Fruit fly (Drosophila melanogaster) whole organism, embryonic: ENCODE data around the gene CG33281.
A peak's percentile ranks its signal among the peaks of the same experiment; 100 is the strongest.

Experiments used
- ATbp ChIP-seq: fragments of 200-800 bp; sonication (Bioruptor generic); optimal IDR thresholded peaks from 2 replicates; lab custom pipeline; 2017; ENCODE audit warnings: missing biosample characterization, mild to moderate bottlenecking, missing genetic modification characterization, missing genetic modification reagents
- Atf6 ChIP-seq: fragments of 200-800 bp; sonication (Bioruptor generic); IDR thresholded peaks from 2 replicates; pipeline ENCODE4 v1.3.6; 2022; ENCODE audit warnings: missing biosample characterization, missing genetic modification characterization
- Bgb ChIP-seq: fragments of 200-800 bp; sonication (Bioruptor generic); IDR thresholded peaks from 2 replicates; pipeline ENCODE4 v1.3.6; 2022; ENCODE audit warnings: missing biosample characterization, missing genetic modification characterization; ENCODE audit not compliant: partially characterized antibody
- CG10147 ChIP-seq: fragments of 200-800 bp; sonication (Bioruptor generic); optimal IDR thresholded peaks from 2 replicates; lab custom pipeline; 2019; ENCODE audit warnings: missing biosample characterization, mild to moderate bottlenecking, missing genetic modification characterization, moderate library complexity
- CG10462 ChIP-seq: fragments of 200-800 bp; sonication (Bioruptor generic); optimal IDR thresholded peaks from 2 replicates; lab custom pipeline; 2016; ENCODE audit warnings: missing biosample characterization, missing genetic modification characterization
- CG10654 ChIP-seq: fragments of 200-800 bp; sonication (Bioruptor generic); optimal IDR thresholded peaks from 2 replicates; lab custom pipeline; 2016; ENCODE audit warnings: missing biosample characterization, missing genetic modification characterization
- CG11696 ChIP-seq: fragments of 200-800 bp; sonication (Bioruptor generic); IDR thresholded peaks from 2 replicates; pipeline ENCODE4 v1.3.6; 2022; ENCODE audit warnings: missing biosample characterization, missing genetic modification characterization
- CG16779 ChIP-seq: fragments of 200-800 bp; sonication (Bioruptor generic); IDR thresholded peaks from 2 replicates; pipeline ENCODE4 v1.3.6; 2022; ENCODE audit warnings: missing biosample characterization, missing genetic modification characterization
- CG17829 ChIP-seq: fragments of 200-800 bp; optimal IDR thresholded peaks from 2 replicates; lab custom pipeline; 2019; ENCODE audit warnings: missing biosample characterization, mild to moderate bottlenecking, missing genetic modification characterization, moderate library complexity
- CG34376 ChIP-seq: fragments of 200-800 bp; sonication (Bioruptor generic); optimal IDR thresholded peaks from 2 replicates; lab custom pipeline; 2018; ENCODE audit warnings: missing biosample characterization, mild to moderate bottlenecking, missing genetic modification characterization
- CG5245 ChIP-seq: fragments of 200-800 bp; sonication (Bioruptor generic); optimal IDR thresholded peaks from 3 replicates; lab custom pipeline; 2016; ENCODE audit warnings: missing biosample characterization, missing genetic modification characterization
- CG6654 ChIP-seq: fragments of 200-800 bp; sonication (Bioruptor generic); optimal IDR thresholded peaks from 2 replicates; lab custom pipeline; 2017; ENCODE audit warnings: missing biosample characterization, mild to moderate bottlenecking, missing genetic modification characterization
- CG7928 ChIP-seq: fragments of 200-800 bp; sonication (Bioruptor generic); optimal IDR thresholded peaks from 2 replicates; lab custom pipeline; 2017; ENCODE audit warnings: missing biosample characterization, mild to moderate bottlenecking, missing genetic modification characterization
- CG7963 ChIP-seq: fragments of 200-800 bp; sonication (Bioruptor generic); IDR thresholded peaks from 3 replicates; pipeline ENCODE4 v1.3.6; 2022; ENCODE audit warnings: missing biosample characterization, missing genetic modification characterization; ENCODE audit not compliant: partially characterized antibody
- CG7987 ChIP-seq: fragments of 200-800 bp; sonication (Bioruptor generic); optimal IDR thresholded peaks from 2 replicates; lab custom pipeline; 2018; ENCODE audit warnings: missing biosample characterization, mild to moderate bottlenecking, missing genetic modification characterization, moderate library complexity
- Eip74EF ChIP-seq, 2 experiments: fragments of 200-800 bp in 1 of 2; fragments of >200 bp in 1 of 2; sonication (Bioruptor generic) in 1 of 2; optimal IDR thresholded peaks; 2 replicates each; lab custom pipeline; 2017 to 2019; ENCODE audit warnings: missing biosample characterization in 2 of 2, missing genetic modification characterization in 2 of 2, mild to moderate bottlenecking in 1 of 2, moderate library complexity in 1 of 2
- Elba2 ChIP-seq: fragments of 200-800 bp; sonication (Bioruptor generic); optimal IDR thresholded peaks from 3 replicates; lab custom pipeline; 2016; ENCODE audit warnings: missing biosample characterization, missing genetic modification characterization
- HLH4C ChIP-seq: fragments of 200-800 bp; sonication (Bioruptor generic); IDR thresholded peaks from 3 replicates; pipeline ENCODE4 v1.3.6; 2022; ENCODE audit warnings: missing biosample characterization, missing genetic modification characterization; ENCODE audit not compliant: partially characterized antibody
- Hsf ChIP-seq: fragments of 200-800 bp; sonication (Bioruptor generic); optimal IDR thresholded peaks from 3 replicates; lab custom pipeline; 2016; ENCODE audit warnings: missing biosample characterization, missing genetic modification characterization
- Kr ChIP-seq: fragments of 200-800 bp; sonication (Bioruptor generic); optimal IDR thresholded peaks from 2 replicates; lab custom pipeline; 2017; ENCODE audit warnings: missing biosample characterization, mild to moderate bottlenecking, missing genetic modification characterization
- Lhr ChIP-seq: fragments of 200-800 bp; sonication (Bioruptor generic); optimal IDR thresholded peaks from 3 replicates; lab custom pipeline; 2017; ENCODE audit warnings: mild to moderate bottlenecking, missing biosample characterization, missing genetic modification reagents, missing genetic modification characterization
- Myb ChIP-seq: fragments of 200-800 bp; sonication (Bioruptor generic); optimal IDR thresholded peaks from 2 replicates; lab custom pipeline; 2016; ENCODE audit warnings: missing biosample characterization, missing genetic modification characterization
- NC2α ChIP-seq: fragments of 200-800 bp; sonication (Bioruptor generic); optimal IDR thresholded peaks from 2 replicates; lab custom pipeline; 2016; ENCODE audit warnings: missing biosample characterization, missing genetic modification characterization
- Ravus ChIP-seq: fragments of 200-800 bp; sonication (Bioruptor generic); IDR thresholded peaks from 2 replicates; pipeline ENCODE4 v1.3.6; 2022; ENCODE audit warnings: missing biosample characterization, missing genetic modification characterization
- Sin3A ChIP-seq: fragments of >200 bp; optimal IDR thresholded peaks from 2 replicates; lab custom pipeline; 2018
- Usf ChIP-seq: fragments of 200-800 bp; sonication (Bioruptor generic); optimal IDR thresholded peaks from 2 replicates; lab custom pipeline; 2017; ENCODE audit warnings: missing genotype, missing biosample characterization, missing genetic modification characterization
- ase ChIP-seq: fragments of 200-800 bp; sonication (Bioruptor generic); IDR thresholded peaks from 3 replicates; pipeline ENCODE4 v1.3.6; 2022; ENCODE audit warnings: missing biosample characterization, missing genetic modification characterization
- ci ChIP-seq: fragments of 200-800 bp; sonication (Bioruptor generic); IDR thresholded peaks from 3 replicates; pipeline ENCODE4 v1.3.6; 2022; ENCODE audit warnings: missing biosample characterization, missing genetic modification characterization
- disco-r ChIP-seq: fragments of 200-800 bp; sonication (Bioruptor generic); optimal IDR thresholded peaks from 2 replicates; lab custom pipeline; 2016; ENCODE audit warnings: missing biosample characterization, missing genetic modification characterization
- exex ChIP-seq: fragments of 200-800 bp; sonication (Bioruptor generic); optimal IDR thresholded peaks from 4 replicates; lab custom pipeline; 2018; ENCODE audit warnings: missing biosample characterization, mild to moderate bottlenecking, missing genetic modification characterization, moderate library complexity
- ftz-f1 ChIP-seq: fragments of 200-800 bp; sonication (Bioruptor generic); optimal IDR thresholded peaks from 2 replicates; lab custom pipeline; 2016; ENCODE audit warnings: missing biosample characterization, missing genetic modification characterization
- grau ChIP-seq: fragments of 200-800 bp; optimal IDR thresholded peaks from 3 replicates; lab custom pipeline; 2019; ENCODE audit warnings: missing biosample characterization, mild to moderate bottlenecking, missing genetic modification characterization, moderate library complexity
- gsb ChIP-seq: fragments of 200-800 bp; sonication (Bioruptor generic); IDR thresholded peaks from 2 replicates; pipeline ENCODE4 v1.3.6; 2022; ENCODE audit warnings: missing biosample characterization, missing genetic modification characterization
- klu ChIP-seq: fragments of 200-800 bp; sonication (Bioruptor generic); IDR thresholded peaks from 2 replicates; pipeline ENCODE4 v1.3.6; 2022; ENCODE audit warnings: missing biosample characterization, missing genetic modification characterization
- lab ChIP-seq: fragments of 200-800 bp; sonication (Bioruptor generic); optimal IDR thresholded peaks from 3 replicates; lab custom pipeline; 2017; ENCODE audit warnings: missing biosample characterization, missing genetic modification characterization, mild to moderate bottlenecking, moderate library complexity, missing genetic modification reagents
- nerfin-1 ChIP-seq: fragments of 200-800 bp; sonication (Bioruptor generic); optimal IDR thresholded peaks from 3 replicates; lab custom pipeline; 2019; ENCODE audit warnings: missing biosample characterization, mild to moderate bottlenecking, missing genetic modification characterization, moderate library complexity
- prd ChIP-seq, 3 experiments: fragments of >200 bp in 2 of 3; fragments of 200-800 bp in 1 of 3; sonication (Bioruptor generic) in 1 of 3; optimal IDR thresholded peaks in 2 of 3; IDR thresholded peaks in 1 of 3; 2 replicates in 2 of 3; 3 replicates in 1 of 3; pipeline versions ENCODE4 v1.3.6 to Lab custom; 2017 to 2022; ENCODE audit warnings: missing biosample characterization in 1 of 3, missing genetic modification characterization in 1 of 3
- ranshi ChIP-seq: fragments of 200-800 bp; sonication (Bioruptor generic); IDR thresholded peaks from 2 replicates; pipeline ENCODE4 v1.3.6; 2022; ENCODE audit warnings: missing biosample characterization, missing genetic modification characterization
- rib ChIP-seq: fragments of 200-800 bp; sonication (Bioruptor generic); IDR thresholded peaks from 2 replicates; pipeline ENCODE4 v1.3.6; 2022; ENCODE audit warnings: missing biosample characterization, missing genetic modification characterization
- sens ChIP-seq: fragments of 200-800 bp; sonication (Bioruptor generic); peaks from one replicate; lab custom pipeline; 2016; ENCODE audit warnings: missing biosample characterization, missing genetic modification characterization
- shn ChIP-seq: fragments of 200-800 bp; sonication (Bioruptor generic); optimal IDR thresholded peaks from 3 replicates; lab custom pipeline; 2016; ENCODE audit warnings: missing biosample characterization, missing genetic modification characterization
- sim ChIP-seq: fragments of 200-800 bp; sonication (Bioruptor generic); IDR thresholded peaks from 2 replicates; pipeline ENCODE4 v1.3.6; 2022; ENCODE audit warnings: missing biosample characterization, missing genetic modification characterization
- sob ChIP-seq: fragments of 200-800 bp; sonication (Bioruptor generic); IDR thresholded peaks from 2 replicates; pipeline ENCODE4 v1.3.6; 2022; ENCODE audit warnings: missing biosample characterization, missing genetic modification characterization
- sug ChIP-seq: fragments of 200-800 bp; optimal IDR thresholded peaks from 2 replicates; lab custom pipeline; 2019; ENCODE audit warnings: missing biosample characterization, mild to moderate bottlenecking, missing genetic modification characterization, moderate library complexity
- ttk ChIP-seq: fragments of 200-800 bp; sonication (Bioruptor generic); IDR thresholded peaks from 2 replicates; pipeline ENCODE4 v2.1.2; 2022; ENCODE audit warnings: missing biosample characterization, missing genetic modification characterization
- unpg ChIP-seq: fragments of 200-800 bp; sonication (Bioruptor generic); optimal IDR thresholded peaks from 3 replicates; lab custom pipeline; 2018; ENCODE audit warnings: missing biosample characterization, mild to moderate bottlenecking, missing genetic modification characterization, moderate library complexity
- yki ChIP-seq: fragments of >200 bp; optimal IDR thresholded peaks from 3 replicates; lab custom pipeline; 2018
- zen2 ChIP-seq: fragments of 200-800 bp; sonication (Bioruptor generic); IDR thresholded peaks from 3 replicates; pipeline ENCODE4 v1.3.6; 2022; ENCODE audit warnings: missing biosample characterization, missing genetic modification characterization; ENCODE audit not compliant: partially characterized antibody
- zf30C ChIP-seq: fragments of 200-800 bp; sonication (Bioruptor generic); optimal IDR thresholded peaks from 3 replicates; lab custom pipeline; 2018; ENCODE audit warnings: missing biosample characterization, mild to moderate bottlenecking, missing genetic modification characterization

Gene CG33281

DNA sequence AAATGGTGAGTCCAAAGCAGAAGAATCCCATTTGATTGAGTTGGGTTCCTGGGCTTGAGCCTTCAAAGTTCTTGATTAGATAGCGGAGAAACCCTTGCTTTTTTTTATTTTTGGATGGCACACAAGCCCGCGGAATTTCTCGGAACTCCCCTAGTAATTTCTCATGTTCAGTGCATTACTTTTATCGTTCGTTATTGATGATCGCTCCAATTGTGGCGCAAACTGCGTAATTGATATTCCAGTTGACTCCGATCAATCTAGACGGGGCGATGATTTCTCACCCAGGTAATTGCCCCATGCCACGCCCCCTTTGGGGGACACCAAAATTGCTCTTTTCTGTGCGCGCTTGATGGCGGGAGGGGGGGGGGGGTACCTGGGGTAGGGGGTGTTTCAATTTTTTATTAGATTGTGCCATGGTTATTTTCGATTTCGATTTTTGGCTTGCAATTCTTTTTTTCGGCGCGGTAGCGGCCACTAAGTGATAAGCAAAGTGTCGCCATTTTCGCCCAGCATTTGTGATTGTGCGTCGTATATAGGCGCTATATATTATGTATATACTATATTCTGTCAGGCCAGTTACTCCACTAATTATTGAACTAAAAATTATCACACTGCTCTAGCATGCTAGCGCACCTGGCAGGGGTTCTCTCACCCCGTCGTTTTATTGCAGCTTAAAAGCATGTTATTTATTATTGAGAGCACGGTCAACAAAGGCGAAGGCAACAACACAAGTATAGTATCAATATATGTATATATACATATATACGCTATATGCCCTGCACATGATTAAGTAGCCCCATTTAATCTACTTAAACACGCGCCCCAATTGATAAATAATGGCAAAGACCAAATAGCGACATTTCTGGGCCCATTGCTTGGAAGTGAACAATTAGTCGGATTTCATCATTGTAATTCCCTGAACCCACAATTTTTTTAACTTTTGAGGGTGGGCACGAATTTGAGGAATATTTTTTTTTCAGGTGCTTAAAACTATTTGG lies 18.9 kb upstream of the CG33281 start:
- TF ChIP-seq disco-r (GFP tag; lab: Kevin White, UChicago): no peak
- TF ChIP-seq sens (GFP tag; lab: Kevin White, UChicago): peak; percentile 42
- no peak for TF ChIP-seq Usf (GFP tag; lab: Kevin White, UChicago)
- no peak for TF ChIP-seq NC2α (GFP tag; lab: Kevin White, UChicago)
- TF ChIP-seq Lhr (GFP tag; lab: Kevin White, UChicago): no peak
- TF ChIP-seq CG16779 (GFP tag; lab: Robert Waterston, UW): no peak
- TF ChIP-seq CG7987 (GFP tag; lab: Kevin White, UChicago): peak; percentile 14
- no peak for TF ChIP-seq CG6654 (GFP tag; lab: Kevin White, UChicago)
- TF ChIP-seq zen2 (GFP tag; lab: Robert Waterston, UW): no peak
- TF ChIP-seq CG10147 (GFP tag; lab: Kevin White, UChicago): no peak
- peak; percentile 83 for TF ChIP-seq lab (GFP tag; lab: Kevin White, UChicago)
- no peak for TF ChIP-seq CG10462 (GFP tag; lab: Kevin White, UChicago)
- TF ChIP-seq sim (GFP tag; lab: Robert Waterston, UW): no peak
- TF ChIP-seq sob (GFP tag; lab: Robert Waterston, UW): no peak
- no peak for TF ChIP-seq CG7963
- 0 out of 3 replicates have a peak, but pooled peaks have one; percentile 9 for TF ChIP-seq HLH4C (GFP tag; lab: Robert Waterston, UW)
- TF ChIP-seq ftz-f1: no peak
- no peak for TF ChIP-seq Bgb (GFP tag; lab: Robert Waterston, UW)
- TF ChIP-seq Kr (GFP tag; lab: Kevin White, UChicago): no peak
- no peak for TF ChIP-seq ttk (GFP tag; lab: Robert Waterston, UW)
- TF ChIP-seq prd (optimal IDR thresholded peaks at IDR 0.05; lab: Kevin White, UChicago): no peak
- TF ChIP-seq prd (GFP tag; IDR thresholded peaks at IDR 0.05; lab: Robert Waterston, UW): no peak
- no peak for TF ChIP-seq ranshi (GFP tag; lab: Robert Waterston, UW)
- TF ChIP-seq ci (GFP tag; lab: Robert Waterston, UW): no peak
- TF ChIP-seq CG11696 (GFP tag; lab: Robert Waterston, UW): peak; percentile 20; the same call in 1 of the 2 replicates
- TF ChIP-seq Elba2 (GFP tag; lab: Kevin White, UChicago): no peak
- TF ChIP-seq gsb (GFP tag; lab: Robert Waterston, UW): no peak
- no peak for TF ChIP-seq shn
- no peak for TF ChIP-seq klu (GFP tag; lab: Robert Waterston, UW)
- TF ChIP-seq CG5245 (GFP tag; lab: Kevin White, UChicago): no peak
- no peak for TF ChIP-seq Atf6 (GFP tag; lab: Robert Waterston, UW)
- TF ChIP-seq rib (GFP tag; lab: Robert Waterston, UW): 0 out of 2 replicates have a peak, but pooled peaks have one; percentile 16
- TF ChIP-seq ase (GFP tag; lab: Robert Waterston, UW): no peak
- no peak for TF ChIP-seq grau (tag; lab: Kevin White, UChicago)
- no peak for TF ChIP-seq unpg
- no peak for TF ChIP-seq Hsf
- TF ChIP-seq nerfin-1 (tag; lab: Kevin White, UChicago): no peak
- no peak for TF ChIP-seq Eip74EF (GFP tag; optimal IDR thresholded peaks at IDR 0.05; lab: Kevin White, UChicago)
- TF ChIP-seq CG10654 (GFP tag; lab: Kevin White, UChicago): no peak
- peak; percentile 34 for TF ChIP-seq CG34376 (GFP tag; lab: Kevin White, UChicago)
- TF ChIP-seq Sin3A (lab: Kevin White, UChicago): no peak
- TF ChIP-seq zf30C (GFP tag; lab: Kevin White, UChicago): no peak
- TF ChIP-seq Ravus (GFP tag; lab: Robert Waterston, UW): no peak
- no peak for TF ChIP-seq yki (lab: Kevin White, UChicago)
- peak; percentile 88 for TF ChIP-seq exex
- TF ChIP-seq sug (tag; lab: Kevin White, UChicago): peak; percentile 69
- TF ChIP-seq Myb (GFP tag; lab: Kevin White, UChicago): no peak
- TF ChIP-seq ATbp (GFP tag; lab: Kevin White, UChicago): no peak
- TF ChIP-seq CG17829 (tag; lab: Kevin White, UChicago): no peak
- no peak for TF ChIP-seq CG7928
